Worm (Caenorhabditis elegans) whole organism, L4 larva: ENCODE measurements around the gene F38E1.10.
A peak's percentile ranks its signal among the peaks of the same experiment; 100 is the strongest.

Source experiments
- D1046.2 ChIP-seq: fragments of 200-800 bp; sonication (Bioruptor generic); IDR thresholded peaks from 2 replicates; pipeline ENCODE4 v1.3.6; 2022; ENCODE audit warnings: missing genetic modification characterization, missing compliant biosample characterization
- F10B5.3 ChIP-seq: sonication (generic microtip); optimal IDR thresholded peaks from 2 replicates; lab custom pipeline; 2016; ENCODE audit warnings: mild to moderate bottlenecking, missing genetic modification characterization, missing compliant biosample characterization
- F44E2.7 ChIP-seq: fragments of 200-800 bp; sonication (Bioruptor generic); IDR thresholded peaks from 2 replicates; pipeline ENCODE4 v2.1.2; 2022; ENCODE audit warnings: missing genetic modification characterization, missing compliant biosample characterization
- T20F7.1 ChIP-seq: fragments of 200-800 bp; sonication (Bioruptor generic); optimal IDR thresholded peaks from 2 replicates; lab custom pipeline; 2018; ENCODE audit warnings: mild to moderate bottlenecking, missing genetic modification characterization, missing compliant biosample characterization
- T26A8.4 ChIP-seq: fragments of 200-800 bp; sonication (Bioruptor generic); IDR thresholded peaks from 2 replicates; pipeline ENCODE4 v1.3.6; 2022; ENCODE audit warnings: missing genetic modification characterization, missing compliant biosample characterization
- Y5F2A.4 ChIP-seq: fragments of 200-800 bp; sonication (Bioruptor generic); optimal IDR thresholded peaks from 2 replicates; lab custom pipeline; 2018; ENCODE audit warnings: mild to moderate bottlenecking, missing genetic modification characterization, missing compliant biosample characterization
- ZK337.2 ChIP-seq: fragments of 200-800 bp; sonication (Bioruptor generic); IDR thresholded peaks from 2 replicates; pipeline ENCODE4 v1.3.6; 2022; ENCODE audit warnings: missing genetic modification reagents, missing genetic modification characterization, missing compliant biosample characterization
- arid-1 ChIP-seq: fragments of 200-800 bp; sonication (Bioruptor generic); conservative IDR thresholded peaks from 2 replicates; pipeline ENCODE4 v1.3.6; 2022; ENCODE audit warnings: missing genetic modification reagents, missing genetic modification characterization, missing compliant biosample characterization
- ceh-28 ChIP-seq: fragments of 150-350 bp; optimal IDR thresholded peaks from 2 replicates; lab custom pipeline; 2014; ENCODE audit warnings: missing biosample characterization, missing genetic modification reagents, missing genetic modification characterization
- ceh-44 ChIP-seq: fragments of 200-800 bp; sonication (Bioruptor generic); IDR thresholded peaks from 2 replicates; pipeline ENCODE4 v1.3.6; 2022; ENCODE audit warnings: missing genetic modification reagents, missing genetic modification characterization, missing compliant biosample characterization
- ceh-82 ChIP-seq: sonication (generic microtip); optimal IDR thresholded peaks from 2 replicates; lab custom pipeline; 2017; ENCODE audit warnings: missing biosample characterization, missing genetic modification characterization
- ces-1 ChIP-seq: fragments of 150-350 bp; sonication (generic microtip); optimal IDR thresholded peaks from 4 replicates; lab custom pipeline; 2014; ENCODE audit warnings: missing biosample characterization, missing genetic modification reagents, missing genetic modification characterization
- daf-16 ChIP-seq, 3 experiments: sonication (generic microtip); optimal IDR thresholded peaks; 2 replicates each; lab custom pipeline; 2016 to 2017; ENCODE audit warnings: missing genetic modification characterization in 3 of 3, missing genetic modification reagents in 3 of 3, mild to moderate bottlenecking in 2 of 3, missing compliant biosample characterization in 2 of 3, missing biosample characterization in 1 of 3, moderate library complexity in 1 of 3
- dmd-6 ChIP-seq: fragments of 200-800 bp; sonication (Bioruptor generic); IDR thresholded peaks from 2 replicates; pipeline ENCODE4 v1.3.6; 2022; ENCODE audit warnings: missing genetic modification reagents, missing genetic modification characterization, missing compliant biosample characterization
- dmd-8 ChIP-seq: fragments of 200-800 bp; sonication (Bioruptor generic); IDR thresholded peaks from 2 replicates; pipeline ENCODE4 v1.3.6; 2022; ENCODE audit warnings: missing genetic modification characterization, missing compliant biosample characterization
- dmd-9 ChIP-seq: fragments of 200-800 bp; sonication (Bioruptor generic); IDR thresholded peaks from 2 replicates; pipeline ENCODE4 v1.3.6; 2022; ENCODE audit warnings: missing genetic modification reagents, missing genetic modification characterization, missing compliant biosample characterization
- dpl-1 ChIP-seq: fragments of 150-350 bp; optimal IDR thresholded peaks from 2 replicates; lab custom pipeline; 2014; ENCODE audit warnings: missing biosample characterization, missing genetic modification reagents, missing genetic modification characterization
- duxl-1 ChIP-seq: sonication (generic microtip); optimal IDR thresholded peaks from 2 replicates; lab custom pipeline; 2016; ENCODE audit warnings: mild to moderate bottlenecking, missing genetic modification characterization, moderate library complexity, missing compliant biosample characterization; ENCODE audit not compliant: poor library complexity
- egl-43 ChIP-seq: fragments of 200-800 bp; sonication (Bioruptor generic); IDR thresholded peaks from 2 replicates; pipeline ENCODE4 v1.3.6; 2022; ENCODE audit warnings: missing genetic modification reagents, missing genetic modification characterization, missing compliant biosample characterization
- fkh-10 ChIP-seq: fragments of 150-350 bp; optimal IDR thresholded peaks from 2 replicates; lab custom pipeline; 2014; ENCODE audit warnings: missing biosample characterization, missing genetic modification reagents, missing genetic modification characterization
- gei-8 ChIP-seq: fragments of 200-800 bp; sonication (Bioruptor generic); optimal IDR thresholded peaks from 2 replicates; lab custom pipeline; 2018; ENCODE audit warnings: mild to moderate bottlenecking, missing genetic modification characterization, missing compliant biosample characterization
- hlh-11 ChIP-seq: fragments of 200-800 bp; sonication (Bioruptor generic); optimal IDR thresholded peaks from 2 replicates; lab custom pipeline; 2018; ENCODE audit warnings: mild to moderate bottlenecking, missing genetic modification characterization, missing compliant biosample characterization
- hmg-1.1 ChIP-seq: fragments of 200-800 bp; sonication (Bioruptor generic); IDR thresholded peaks from 2 replicates; pipeline ENCODE4 v1.3.6; 2022; ENCODE audit warnings: missing genetic modification reagents, missing genetic modification characterization, missing compliant biosample characterization
- lin-1 ChIP-seq: fragments of 200-800 bp; sonication (Bioruptor generic); IDR thresholded peaks from 2 replicates; pipeline ENCODE4 v1.3.6; 2022; ENCODE audit warnings: missing genetic modification reagents, missing genetic modification characterization, missing compliant biosample characterization
- lin-13 ChIP-seq: fragments of 150-350 bp; optimal IDR thresholded peaks from 2 replicates; lab custom pipeline; 2014; ENCODE audit warnings: missing biosample characterization, missing genetic modification reagents, missing genetic modification characterization
- lir-3 ChIP-seq: sonication (generic microtip); optimal IDR thresholded peaks from 2 replicates; lab custom pipeline; 2016; ENCODE audit warnings: mild to moderate bottlenecking, missing genetic modification characterization, missing compliant biosample characterization
- lsy-2 ChIP-seq, 2 experiments: fragments of 150-350 bp in 1 of 2; sonication (generic microtip) in 1 of 2; optimal IDR thresholded peaks; 2 replicates each; lab custom pipeline; 2014 to 2017; ENCODE audit warnings: missing biosample characterization in 2 of 2, missing genetic modification characterization in 2 of 2
- madf-5 ChIP-seq, 2 experiments: fragments of 200-800 bp; sonication (Bioruptor generic); IDR thresholded peaks; 2 replicates each; pipeline ENCODE4 v1.3.6; 2022; ENCODE audit warnings: missing compliant biosample characterization in 2 of 2, missing genetic modification characterization in 2 of 2
- madf-9 ChIP-seq: fragments of 200-800 bp; sonication (Bioruptor generic); conservative IDR thresholded peaks from 2 replicates; pipeline ENCODE4 v1.3.6; 2022; ENCODE audit warnings: missing genetic modification reagents, missing genetic modification characterization, missing compliant biosample characterization
- mep-1 ChIP-seq: fragments of 150-350 bp; sonication (generic microtip); optimal IDR thresholded peaks from 3 replicates; lab custom pipeline; 2014; ENCODE audit warnings: missing biosample characterization, missing genetic modification characterization
- mes-2 ChIP-seq: sonication (generic microtip); optimal IDR thresholded peaks from 2 replicates; lab custom pipeline; 2016; ENCODE audit warnings: missing genotype, mild to moderate bottlenecking, missing genetic modification characterization, missing compliant biosample characterization; ENCODE audit not compliant: poor library complexity, severe bottlenecking
- mxl-2 ChIP-seq: fragments of 200-800 bp; sonication (Bioruptor generic); conservative IDR thresholded peaks from 2 replicates; pipeline ENCODE4 v1.3.6; 2022; ENCODE audit warnings: missing genetic modification reagents, missing genetic modification characterization, missing compliant biosample characterization
- mxl-3 ChIP-seq: fragments of 200-800 bp; sonication (Bioruptor generic); optimal IDR thresholded peaks from 2 replicates; lab custom pipeline; 2018; ENCODE audit warnings: mild to moderate bottlenecking, missing genetic modification characterization, missing compliant biosample characterization
- nhr-11 ChIP-seq: fragments of 150-350 bp; optimal IDR thresholded peaks from 2 replicates; lab custom pipeline; 2014; ENCODE audit warnings: missing biosample characterization, missing genetic modification characterization
- nhr-237 ChIP-seq: sonication (generic microtip); optimal IDR thresholded peaks from 2 replicates; lab custom pipeline; 2017; ENCODE audit warnings: missing biosample characterization, missing genetic modification characterization
- nhr-25 ChIP-seq: sonication (generic microtip); optimal IDR thresholded peaks from 2 replicates; lab custom pipeline; 2017; ENCODE audit warnings: missing genetic modification characterization, mild to moderate bottlenecking, missing compliant biosample characterization, antibody characterized with exemption, moderate library complexity, borderline replicate concordance; ENCODE audit not compliant: insufficient read depth
- nhr-77 ChIP-seq: fragments of 150-350 bp; optimal IDR thresholded peaks from 2 replicates; lab custom pipeline; 2014; ENCODE audit warnings: missing biosample characterization, missing genetic modification characterization
- php-3 ChIP-seq: fragments of 200-800 bp; sonication (Bioruptor generic); IDR thresholded peaks from 2 replicates; pipeline ENCODE4 v1.3.6; 2022; ENCODE audit warnings: missing genetic modification reagents, missing genetic modification characterization, missing compliant biosample characterization
- saeg-2 ChIP-seq: fragments of 200-800 bp; sonication (Bioruptor generic); IDR thresholded peaks from 2 replicates; pipeline ENCODE4 v1.3.6; 2022; ENCODE audit warnings: missing genetic modification reagents, missing genetic modification characterization, missing compliant biosample characterization
- snpc-1.2 ChIP-seq: fragments of 200-800 bp; sonication (Bioruptor generic); IDR thresholded peaks from 2 replicates; pipeline ENCODE4 v1.3.6; 2022; ENCODE audit warnings: missing genetic modification reagents, missing genetic modification characterization, missing compliant biosample characterization
- spr-3 ChIP-seq: fragments of 200-800 bp; sonication (Bioruptor generic); optimal IDR thresholded peaks from 2 replicates; lab custom pipeline; 2018; ENCODE audit warnings: mild to moderate bottlenecking, missing genetic modification characterization, missing compliant biosample characterization
- tra-1 ChIP-seq: fragments of 200-800 bp; sonication (Bioruptor generic); IDR thresholded peaks from 2 replicates; pipeline ENCODE4 v1.3.6; 2022; ENCODE audit warnings: missing genetic modification reagents, missing genetic modification characterization, missing compliant biosample characterization
- unc-62 ChIP-seq, 3 experiments: fragments of 150-350 bp in 1 of 3; sonication (generic microtip); optimal IDR thresholded peaks in 2 of 3; peaks in 1 of 3; 1 replicate in 1 of 3; 2 replicates in 2 of 3; lab custom pipeline; 2014 to 2017; ENCODE audit warnings: missing biosample characterization in 3 of 3, missing genetic modification characterization in 3 of 3, missing genetic modification reagents in 3 of 3, missing genotype in 1 of 3
- zfp-2 ChIP-seq: sonication (generic microtip); optimal IDR thresholded peaks from 2 replicates; lab custom pipeline; 2016; ENCODE audit warnings: mild to moderate bottlenecking, missing genetic modification characterization, missing compliant biosample characterization
- zfp-3 ChIP-seq: fragments of 200-800 bp; sonication (Bioruptor generic); conservative IDR thresholded peaks from 2 replicates; pipeline ENCODE4 v1.3.6; 2022; ENCODE audit warnings: missing genetic modification reagents, missing genetic modification characterization, missing compliant biosample characterization
- ztf-11 ChIP-seq: fragments of 150-350 bp; optimal IDR thresholded peaks from 2 replicates; lab custom pipeline; 2014; ENCODE audit warnings: missing biosample characterization, missing genetic modification characterization

The F38E1.10 gene

ce11 chrV:8385879-8386530, 10.7 kb upstream of the F38E1.10 start, which contains the start of gene hsp-17 (continued):
- TF ChIP-seq php-3 (no peak), hlh-11 (peak; percentile 24), nhr-77 (tag; lab: Kevin White, UChicago) (no peak), T20F7.1 (GFP tag; lab: Kevin White, UChicago) (no peak), ceh-28 (tag; lab: Kevin White, UChicago) (no peak), F10B5.3 (tag; lab: Kevin White, UChicago) (no peak), snpc-1.2 (GFP tag; lab: Robert Waterston, UW) (no peak), D1046.2 (GFP tag; lab: Robert Waterston, UW) (no peak)
- TF ChIP-seq, all 104 proteins: peak for 6

- 0 out of 2 replicates have a peak, but pooled peaks have one; percentile 41 for TF ChIP-seq php-3
- TF ChIP-seq T20F7.1 (GFP tag; lab: Kevin White, UChicago): no peak
- no peak for TF ChIP-seq daf-16 (GFP tag; optimal IDR thresholded peaks at IDR 0.05; lab: Kevin White, UChicago)
- peak; percentile 9 for TF ChIP-seq daf-16 (tag; optimal IDR thresholded peaks at IDR 0.05; lab: Kevin White, UChicago)
- no peak for TF ChIP-seq lir-3 (tag; lab: Kevin White, UChicago)
- no peak for TF ChIP-seq madf-5 (GFP tag; IDR thresholded peaks at IDR 0.05; lab: Robert Waterston, UW)
- TF ChIP-seq F44E2.7: no peak
- TF ChIP-seq ceh-44: no peak
- no peak for TF ChIP-seq mxl-2 (GFP tag; lab: Robert Waterston, UW)
- no peak for TF ChIP-seq zfp-2 (tag; lab: Kevin White, UChicago)
- TF ChIP-seq mxl-3 (GFP tag; lab: Kevin White, UChicago): no peak
- no peak for TF ChIP-seq ZK337.2
- no peak for TF ChIP-seq lsy-2 (tag; optimal IDR thresholded peaks at IDR 0.05; lab: Kevin White, UChicago)
- TF ChIP-seq dmd-8: no peak
- no peak for TF ChIP-seq dmd-6 (GFP tag; lab: Robert Waterston, UW)
- TF ChIP-seq egl-43 (GFP tag; lab: Robert Waterston, UW): no peak
- TF ChIP-seq lin-13: no peak
- TF ChIP-seq ces-1 (GFP tag; lab: Kevin White, UChicago): no peak
- TF ChIP-seq lin-1 (GFP tag; lab: Robert Waterston, UW): no peak
- no peak for TF ChIP-seq madf-9 (GFP tag; lab: Robert Waterston, UW)
- TF ChIP-seq Y5F2A.4 (GFP tag; lab: Kevin White, UChicago): no peak
- TF ChIP-seq dmd-9 (GFP tag; lab: Robert Waterston, UW): no peak
- no peak for TF ChIP-seq nhr-77 (tag; lab: Kevin White, UChicago)
- no peak for TF ChIP-seq ceh-82
- no peak for TF ChIP-seq spr-3
- no peak for TF ChIP-seq nhr-237 (tag; lab: Kevin White, UChicago)
- no peak for TF ChIP-seq mes-2 (tag; lab: Kevin White, UChicago)
- no peak for TF ChIP-seq mep-1
- 0 out of 2 replicates have a peak, but pooled peaks have one; percentile 37 for TF ChIP-seq D1046.2 (GFP tag; lab: Robert Waterston, UW)
- TF ChIP-seq gei-8 (GFP tag; lab: Kevin White, UChicago): no peak
- TF ChIP-seq fkh-10 (GFP tag; lab: Kevin White, UChicago): no peak
- TF ChIP-seq arid-1: no peak
- no peak for TF ChIP-seq duxl-1 (tag; lab: Kevin White, UChicago)
- TF ChIP-seq saeg-2 (GFP tag; lab: Robert Waterston, UW): no peak
- peak in 1 of 2 experiments; percentile 59 for TF ChIP-seq unc-62 (GFP tag; optimal IDR thresholded peaks at IDR 0.05 in 1 of 2; lab: Kevin White, UChicago)
- no peak for TF ChIP-seq unc-62 (tag; optimal IDR thresholded peaks at IDR 0.05; lab: Kevin White, UChicago)
- TF ChIP-seq dpl-1 (GFP tag; lab: Kevin White, UChicago): no peak
- no peak for TF ChIP-seq hlh-11
- TF ChIP-seq zfp-3 (GFP tag; lab: Robert Waterston, UW): peak; percentile 48; the same call in 1 of the 2 replicates
- no peak for TF ChIP-seq nhr-25 (tag; lab: Kevin White, UChicago)
- no peak for TF ChIP-seq T26A8.4 (GFP tag; lab: Robert Waterston, UW)
- TF ChIP-seq ztf-11: no peak
- no peak for TF ChIP-seq hmg-1.1 (GFP tag; lab: Robert Waterston, UW)
- TF ChIP-seq nhr-11 (tag; lab: Kevin White, UChicago): no peak
- no peak for TF ChIP-seq tra-1 (GFP tag; lab: Robert Waterston, UW)
Measured at ce11 chrV:8384809-8385208, 9.5 kb upstream of the F38E1.10 start.
